Worm (Caenorhabditis elegans): ENCODE data around the gene gst-19.

ce11 chrII:13630690-13631089, 3.7 kb upstream of the gst-19 start, which contains the start of the genes gst-17 and gst-18:
- no peak for TF ChIP-seq ceh-28 (tag; optimal IDR thresholded peaks at IDR 0.05)
- TF ChIP-seq dmd-8 (GFP tag; IDR thresholded peaks at IDR 0.05) = no peak
- TF ChIP-seq skn-1 (tag; optimal IDR thresholded peaks at IDR 0.05) = no peak
- TF ChIP-seq attf-4 (tag; optimal IDR thresholded peaks at IDR 0.05) = no peak
- TF ChIP-seq spr-3 (GFP tag; optimal IDR thresholded peaks at IDR 0.05) = no peak
- no peak for TF ChIP-seq hlh-30 (tag; optimal IDR thresholded peaks at IDR 0.05; ENCODE audit: insufficient read depth)
- no peak for TF ChIP-seq nhr-76 (tag; optimal IDR thresholded peaks at IDR 0.05)
- TF ChIP-seq zfp-3 (GFP tag; conservative IDR thresholded peaks at IDR 0.05) = no peak
- TF ChIP-seq ceh-82 (tag; optimal IDR thresholded peaks at IDR 0.05) = no peak
- no peak for TF ChIP-seq lin-39 (tag; optimal IDR thresholded peaks at IDR 0.05)
- no peak for TF ChIP-seq hlh-11 (tag; optimal IDR thresholded peaks at IDR 0.05)
